Fruit fly (Drosophila melanogaster) S2 (cell line): ENCODE results near the gene MnM.

Source experiments
- CG8478 ChIP-seq: fragments of >200 bp; optimal IDR thresholded peaks from 2 replicates; lab custom pipeline; 2018
- CTCF ChIP-seq, 2 experiments: fragments of >200 bp; optimal IDR thresholded peaks; 2 replicates each; lab custom pipeline; 2018

DNA sequence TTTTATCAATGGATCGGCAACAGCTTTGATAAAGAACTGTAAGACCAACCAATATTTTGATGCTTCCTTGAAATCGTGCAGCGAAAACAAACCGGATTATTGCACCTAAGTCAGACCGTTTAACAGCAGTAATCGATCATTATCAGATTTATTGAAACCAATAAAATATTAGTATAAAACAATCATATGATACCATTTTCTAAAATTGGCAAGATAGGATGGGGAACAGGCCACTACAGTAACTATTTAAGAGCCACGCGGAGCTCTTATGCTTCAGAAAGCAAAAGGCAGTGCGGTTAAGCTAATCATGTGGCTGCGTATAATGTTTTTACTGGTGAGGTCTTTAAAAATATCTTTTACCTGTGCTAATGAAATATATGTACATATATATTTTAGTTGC is 8.0 kb upstream of the MnM start, which contains the start of gene CG32284:
- TF ChIP-seq CG8478 (lab: Kevin White, UChicago) (no peak), CTCF (optimal IDR thresholded peaks at IDR 0.05; lab: Kevin White, UChicago) (no peak)
